Worm (Caenorhabditis elegans) whole organism, young adult: Measurements from ENCODE around the gene lelo-1.

Experiments
- B0336.3 ChIP-seq: fragments of 200-800 bp; sonication (Bioruptor generic); IDR thresholded peaks from 2 replicates; pipeline ENCODE4 v1.3.6; 2022; ENCODE audit warnings: missing genetic modification characterization, missing compliant biosample characterization
- D2030.7 ChIP-seq: fragments of 200-800 bp; sonication (Bioruptor generic); IDR thresholded peaks from 2 replicates; pipeline ENCODE4 v1.3.6; 2022; ENCODE audit warnings: missing genetic modification reagents, missing genetic modification characterization, missing compliant biosample characterization
- F10E7.11 ChIP-seq: sonication (generic microtip); optimal IDR thresholded peaks from 2 replicates; lab custom pipeline; 2017; ENCODE audit warnings: mild to moderate bottlenecking, missing genetic modification characterization, moderate library complexity, missing compliant biosample characterization
- F23B12.7 ChIP-seq: sonication (generic microtip); optimal IDR thresholded peaks from 2 replicates; lab custom pipeline; 2017; ENCODE audit warnings: missing genetic modification characterization, mild to moderate bottlenecking, missing compliant biosample characterization, antibody characterized with exemption, moderate library complexity; ENCODE audit not compliant: insufficient read depth
- F57C9.4 ChIP-seq: sonication (generic microtip); optimal IDR thresholded peaks from 2 replicates; lab custom pipeline; 2017; ENCODE audit warnings: mild to moderate bottlenecking, missing genetic modification characterization, missing compliant biosample characterization
- Y79H2A.3 ChIP-seq: fragments of 200-800 bp; sonication (Bioruptor generic); conservative IDR thresholded peaks from 2 replicates; pipeline ENCODE4 v1.3.6; 2022; ENCODE audit warnings: missing genetic modification reagents, missing genetic modification characterization, missing compliant biosample characterization
- Y95B8A.8 ChIP-seq: fragments of 200-800 bp; sonication (Bioruptor generic); IDR thresholded peaks from 2 replicates; pipeline ENCODE4 v1.3.6; 2022; ENCODE audit warnings: missing genetic modification reagents, missing genetic modification characterization, missing compliant biosample characterization
- ZK185.1 ChIP-seq: sonication (generic microtip); optimal IDR thresholded peaks from 2 replicates; lab custom pipeline; 2016; ENCODE audit warnings: mild to moderate bottlenecking, missing genetic modification characterization, missing compliant biosample characterization; ENCODE audit not compliant: poor library complexity, severe bottlenecking
- ama-1 ChIP-seq, 3 experiments: fragments of 150-350 bp in 1 of 3; sonication (generic microtip) in 2 of 3; optimal IDR thresholded peaks; 2 replicates each; lab custom pipeline; 2014 to 2018; ENCODE audit warnings: missing biosample characterization in 2 of 3, missing genetic modification characterization in 2 of 3, missing genetic modification reagents in 2 of 3
- athp-1 ChIP-seq: sonication (generic microtip); optimal IDR thresholded peaks from 2 replicates; lab custom pipeline; 2017; ENCODE audit warnings: mild to moderate bottlenecking, missing genetic modification characterization, missing compliant biosample characterization
- attf-6 ChIP-seq: fragments of 200-800 bp; sonication (Bioruptor generic); IDR thresholded peaks from 2 replicates; pipeline ENCODE4 v1.3.6; 2022; ENCODE audit warnings: missing genetic modification reagents, missing genetic modification characterization, missing compliant biosample characterization
- ceh-100 ChIP-seq: fragments of 200-800 bp; sonication (Bioruptor generic); IDR thresholded peaks from 2 replicates; pipeline ENCODE4 v1.3.6; 2022; ENCODE audit warnings: missing genetic modification reagents, missing genetic modification characterization, missing compliant biosample characterization
- ceh-40 ChIP-seq: fragments of 200-800 bp; sonication (Bioruptor generic); IDR thresholded peaks from 2 replicates; pipeline ENCODE4 v1.3.6; 2022; ENCODE audit warnings: missing genetic modification characterization, missing compliant biosample characterization
- ceh-58 ChIP-seq: fragments of 200-800 bp; sonication (Bioruptor generic); IDR thresholded peaks from 2 replicates; pipeline ENCODE4 v1.3.6; 2022; ENCODE audit warnings: missing genetic modification characterization, missing compliant biosample characterization
- ceh-79 ChIP-seq: sonication (generic microtip); optimal IDR thresholded peaks from 2 replicates; lab custom pipeline; 2017; ENCODE audit warnings: mild to moderate bottlenecking, missing genetic modification characterization, missing compliant biosample characterization
- dpff-1 ChIP-seq: sonication (generic microtip); optimal IDR thresholded peaks from 2 replicates; lab custom pipeline; 2017; ENCODE audit warnings: mild to moderate bottlenecking, missing genetic modification characterization, missing compliant biosample characterization
- egl-44 ChIP-seq: fragments of 200-800 bp; sonication (Bioruptor generic); IDR thresholded peaks from 2 replicates; pipeline ENCODE4 v1.3.6; 2022; ENCODE audit warnings: missing genetic modification reagents, missing genetic modification characterization, missing compliant biosample characterization
- egrh-3 ChIP-seq: fragments of 200-800 bp; sonication (Bioruptor generic); IDR thresholded peaks from 2 replicates; pipeline ENCODE4 v1.3.6; 2022; ENCODE audit warnings: missing genetic modification reagents, missing genetic modification characterization, missing compliant biosample characterization
- ekl-4 ChIP-seq: fragments of 200-800 bp; sonication (Bioruptor generic); IDR thresholded peaks from 2 replicates; pipeline ENCODE4 v1.3.6; 2022; ENCODE audit warnings: missing genetic modification reagents, missing genetic modification characterization, missing compliant biosample characterization
- fkh-3 ChIP-seq: sonication (generic microtip); optimal IDR thresholded peaks from 2 replicates; lab custom pipeline; 2016; ENCODE audit warnings: mild to moderate bottlenecking, missing genetic modification characterization, missing compliant biosample characterization
- him-1 ChIP-seq: sonication (generic microtip); optimal IDR thresholded peaks from 2 replicates; lab custom pipeline; 2016; ENCODE audit warnings: missing genotype, missing genetic modification reagents, missing genetic modification characterization, missing compliant biosample characterization
- hmg-1.2 ChIP-seq: fragments of 200-800 bp; sonication (Bioruptor generic); IDR thresholded peaks from 2 replicates; pipeline ENCODE4 v1.3.6; 2022; ENCODE audit warnings: missing genetic modification reagents, missing genetic modification characterization, missing compliant biosample characterization
- hrde-1 ChIP-seq: sonication (generic microtip); optimal IDR thresholded peaks from 2 replicates; lab custom pipeline; 2016; ENCODE audit warnings: missing genetic modification characterization, mild to moderate bottlenecking, missing compliant biosample characterization, moderate library complexity, missing genotype, missing genetic modification reagents, borderline replicate concordance
- lag-1 ChIP-seq: fragments of 200-800 bp; sonication (Bioruptor generic); IDR thresholded peaks from 2 replicates; pipeline ENCODE4 v1.3.6; 2022; ENCODE audit warnings: missing genetic modification reagents, missing genetic modification characterization, missing compliant biosample characterization
- let-607 ChIP-seq, 2 experiments: fragments of 200-800 bp in 1 of 2; sonication (Bioruptor generic) in 1 of 2; sonication (generic microtip) in 1 of 2; optimal IDR thresholded peaks; 2 replicates each; lab custom pipeline; 2016 to 2018; ENCODE audit warnings: mild to moderate bottlenecking in 2 of 2, missing compliant biosample characterization in 2 of 2, missing genetic modification characterization in 2 of 2, moderate library complexity in 2 of 2, missing genotype in 1 of 2
- lin-26 ChIP-seq: fragments of 200-800 bp; sonication (Bioruptor generic); IDR thresholded peaks from 2 replicates; pipeline ENCODE4 v1.3.6; 2022; ENCODE audit warnings: missing genetic modification reagents, missing genetic modification characterization, missing compliant biosample characterization
- lsl-1 ChIP-seq: fragments of 200-800 bp; sonication (Bioruptor generic); optimal IDR thresholded peaks from 2 replicates; lab custom pipeline; 2018; ENCODE audit warnings: mild to moderate bottlenecking, missing genetic modification characterization, moderate library complexity, missing compliant biosample characterization
- madf-3 ChIP-seq: fragments of 200-800 bp; sonication (Bioruptor generic); IDR thresholded peaks from 2 replicates; pipeline ENCODE4 v1.3.6; 2022; ENCODE audit warnings: missing genetic modification reagents, missing genetic modification characterization, missing compliant biosample characterization
- madf-6 ChIP-seq: fragments of 200-800 bp; sonication (Bioruptor generic); IDR thresholded peaks from 2 replicates; pipeline ENCODE4 v1.3.6; 2022; ENCODE audit warnings: missing genetic modification reagents, missing genetic modification characterization, missing compliant biosample characterization
- nfya-1 ChIP-seq: sonication (generic microtip); optimal IDR thresholded peaks from 2 replicates; lab custom pipeline; 2017; ENCODE audit warnings: antibody characterized with exemption, missing compliant biosample characterization, missing genetic modification characterization, borderline replicate concordance; ENCODE audit not compliant: insufficient read depth
- nfya-2 ChIP-seq: fragments of 200-800 bp; sonication (Bioruptor generic); IDR thresholded peaks from 2 replicates; pipeline ENCODE4 v1.3.6; 2022; ENCODE audit warnings: missing genetic modification reagents, missing genetic modification characterization, missing compliant biosample characterization
- nfyb-1 ChIP-seq: fragments of 200-800 bp; sonication (Bioruptor generic); IDR thresholded peaks from 2 replicates; pipeline ENCODE4 v1.3.6; 2022; ENCODE audit warnings: missing genetic modification reagents, missing genetic modification characterization, missing compliant biosample characterization
- nhr-80 ChIP-seq: sonication (generic microtip); optimal IDR thresholded peaks from 2 replicates; lab custom pipeline; 2016; ENCODE audit warnings: missing genetic modification characterization, missing compliant biosample characterization
- pbrm-1 ChIP-seq: fragments of 200-800 bp; sonication (Bioruptor generic); IDR thresholded peaks from 2 replicates; pipeline ENCODE4 v1.3.6; 2022; ENCODE audit warnings: missing genetic modification reagents, missing genetic modification characterization, missing compliant biosample characterization
- pha-4 ChIP-seq: fragments of 150-350 bp; sonication (generic microtip); optimal IDR thresholded peaks from 2 replicates; lab custom pipeline; 2014; ENCODE audit warnings: missing biosample characterization, missing genetic modification reagents, missing genetic modification characterization
- snpc-1.3 ChIP-seq: sonication (generic microtip); optimal IDR thresholded peaks from 2 replicates; lab custom pipeline; 2017; ENCODE audit warnings: missing genetic modification characterization, mild to moderate bottlenecking, missing compliant biosample characterization, antibody characterized with exemption, moderate library complexity, missing genotype, missing genetic modification reagents; ENCODE audit not compliant: insufficient read depth
- tbp1 ChIP-seq: fragments of 200-800 bp; sonication (Bioruptor generic); optimal IDR thresholded peaks from 2 replicates; lab custom pipeline; 2018; ENCODE audit warnings: mild to moderate bottlenecking, missing genetic modification characterization, missing compliant biosample characterization
- tbx-9 ChIP-seq: sonication (generic microtip); optimal IDR thresholded peaks from 2 replicates; lab custom pipeline; 2016; ENCODE audit warnings: borderline replicate concordance, missing genetic modification characterization, inconsistent platforms, missing compliant biosample characterization
- tlf-1 ChIP-seq: fragments of 200-800 bp; sonication (Bioruptor generic); optimal IDR thresholded peaks from 2 replicates; lab custom pipeline; 2018; ENCODE audit warnings: mild to moderate bottlenecking, missing genetic modification characterization, missing compliant biosample characterization
- unc-130 ChIP-seq: sonication (generic microtip); optimal IDR thresholded peaks from 2 replicates; lab custom pipeline; 2016; ENCODE audit warnings: missing genetic modification reagents, missing genetic modification characterization, missing compliant biosample characterization
- xnd-1 ChIP-seq: sonication (generic microtip); optimal IDR thresholded peaks from 2 replicates; lab custom pipeline; 2016; ENCODE audit warnings: missing genotype, missing genetic modification reagents, missing genetic modification characterization, missing compliant biosample characterization
- ztf-18 ChIP-seq: sonication (generic microtip); optimal IDR thresholded peaks from 2 replicates; lab custom pipeline; 2016; ENCODE audit warnings: missing genotype, mild to moderate bottlenecking, missing genetic modification characterization, missing compliant biosample characterization
- ztf-22 ChIP-seq: fragments of 200-800 bp; sonication (Bioruptor generic); optimal IDR thresholded peaks from 2 replicates; lab custom pipeline; 2018; ENCODE audit warnings: mild to moderate bottlenecking, missing genetic modification characterization, moderate library complexity, missing compliant biosample characterization
- ztf-3 ChIP-seq: fragments of 200-800 bp; sonication (Bioruptor generic); optimal IDR thresholded peaks from 2 replicates; lab custom pipeline; 2018; ENCODE audit warnings: mild to moderate bottlenecking, missing genetic modification characterization, missing compliant biosample characterization
- ztf-6 ChIP-seq: fragments of 200-800 bp; sonication (Bioruptor generic); IDR thresholded peaks from 2 replicates; pipeline ENCODE4 v1.3.6; 2022; ENCODE audit warnings: missing genetic modification reagents, missing genetic modification characterization, missing compliant biosample characterization

Gene lelo-1

DNA sequence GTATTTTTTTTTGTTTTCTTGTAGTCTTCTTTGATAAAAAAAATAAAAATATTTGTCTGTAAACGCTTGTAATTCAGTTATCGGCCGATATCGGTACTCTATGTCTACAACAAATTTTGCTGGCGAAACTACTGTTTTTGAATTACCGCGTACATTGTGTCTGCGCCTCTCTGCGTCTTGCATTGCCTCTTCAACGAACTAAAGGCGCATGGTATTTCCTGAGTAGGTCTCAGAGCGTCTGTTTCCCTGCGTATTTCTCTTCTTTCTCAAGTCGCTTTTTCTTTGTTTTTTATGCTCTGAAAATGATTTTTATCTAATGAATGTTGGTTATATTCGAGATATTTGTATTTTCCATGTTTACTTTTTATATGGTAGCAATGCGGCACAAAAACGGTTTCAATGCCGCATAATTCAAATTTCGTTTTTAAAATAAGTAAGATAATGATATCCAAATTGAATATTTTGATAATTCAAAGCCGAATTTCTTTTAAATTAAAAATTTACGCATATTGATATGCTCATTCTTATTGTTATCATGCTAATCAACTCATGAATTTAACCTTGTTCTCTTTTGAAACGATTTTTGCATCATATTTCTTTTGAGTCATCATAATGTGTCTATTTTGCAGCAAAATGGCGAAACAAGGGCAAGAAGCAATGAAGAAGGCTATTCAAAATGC is 4.8 kb downstream of the lelo-1 start, which contains the start of gene phb-2 (continued):
- TF ChIP-seq F23B12.7 (tag; lab: Kevin White, UChicago): peak; percentile 95
- no peak for TF ChIP-seq athp-1
- TF ChIP-seq lin-26 (GFP tag; lab: Robert Waterston, UW): peak; percentile 26; the same call in 1 of the 2 replicates
- peak; percentile 51 for TF ChIP-seq pha-4
- peak; percentile 64 for TF ChIP-seq snpc-1.3 (tag; lab: Kevin White, UChicago)
- no peak for TF ChIP-seq madf-3 (GFP tag; lab: Robert Waterston, UW)
- TF ChIP-seq him-1 (tag; lab: Kevin White, UChicago): no peak
- no peak for TF ChIP-seq nfya-2 (GFP tag; lab: Robert Waterston, UW)
- TF ChIP-seq xnd-1 (tag; lab: Kevin White, UChicago): no peak
- TF ChIP-seq egl-44 (GFP tag; lab: Robert Waterston, UW): no peak
- peak; percentile 50 for TF ChIP-seq lsl-1 (GFP tag; lab: Kevin White, UChicago)
- peak; percentile 13 for TF ChIP-seq nhr-80 (tag; lab: Kevin White, UChicago)
- TF ChIP-seq ztf-18: peak; percentile 27
- no peak for TF ChIP-seq nfya-1 (tag; lab: Kevin White, UChicago)
- TF ChIP-seq ztf-3 (GFP tag; lab: Kevin White, UChicago): no peak
- TF ChIP-seq let-607 (tag; optimal IDR thresholded peaks at IDR 0.05; lab: Kevin White, UChicago): no peak
- TF ChIP-seq tbx-9 (tag; lab: Kevin White, UChicago): no peak
- no peak for TF ChIP-seq ztf-22
- TF ChIP-seq F10E7.11 (tag; lab: Kevin White, UChicago): no peak
- TF ChIP-seq dpff-1 (tag; lab: Kevin White, UChicago): no peak
- TF ChIP-seq egrh-3 (GFP tag; lab: Robert Waterston, UW): no peak
- no peak for TF ChIP-seq ceh-40
- TF ChIP-seq lag-1 (GFP tag; lab: Robert Waterston, UW): no peak
- no peak for TF ChIP-seq hrde-1 (tag; lab: Kevin White, UChicago)
- TF ChIP-seq tbp1: peak; percentile 49
- TF ChIP-seq, all 124 proteins: peak for 40

ce11 chrII:6252707-6253106 is 6.6 kb downstream of the lelo-1 start:
- TF ChIP-seq tlf-1 (GFP tag; lab: Kevin White, UChicago) (peak; percentile 4), xnd-1 (tag; lab: Kevin White, UChicago) (peak; percentile 39), madf-6 (GFP tag; lab: Robert Waterston, UW) (peak; percentile 67), nfyb-1 (0 out of 2 replicates have a peak, but pooled peaks have one; percentile 24), ceh-79 (peak; percentile 44), ZK185.1 (no peak), hmg-1.2 (GFP tag; lab: Robert Waterston, UW) (0 out of 2 replicates have a peak, but pooled peaks have one; percentile 22), ceh-100 (no peak), Y95B8A.8 (GFP tag; lab: Robert Waterston, UW) (0 out of 2 replicates have a peak, but pooled peaks have one; percentile 51), snpc-1.3 (tag; lab: Kevin White, UChicago) (peak; percentile 44), D2030.7 (GFP tag; lab: Robert Waterston, UW) (peak; percentile 17; the same call in 1 of the 2 replicates), him-1 (tag; lab: Kevin White, UChicago) (peak; percentile 18), ekl-4 (GFP tag; lab: Robert Waterston, UW) (peak; percentile 73), Y79H2A.3 (GFP tag; lab: Robert Waterston, UW) (peak; percentile 60; the same call in 1 of the 2 replicates), ama-1 (optimal IDR thresholded peaks at IDR 0.05; lab: Kevin White, UChicago) (no peak), ama-1 (GFP tag; optimal IDR thresholded peaks at IDR 0.05; lab: Kevin White, UChicago) (peak in 1 of 2 experiments; percentile 74), ztf-6 (GFP tag; lab: Robert Waterston, UW) (no peak), fkh-3 (tag; lab: Kevin White, UChicago) (no peak), B0336.3 (GFP tag; lab: Robert Waterston, UW) (peak; percentile 55; the same call in 1 of the 2 replicates), attf-6 (GFP tag; lab: Robert Waterston, UW) (peak; percentile 68; the same call in 1 of the 2 replicates), unc-130 (no peak), pbrm-1 (GFP tag; lab: Robert Waterston, UW) (0 out of 2 replicates have a peak, but pooled peaks have one; percentile 29), ceh-58 (GFP tag; lab: Robert Waterston, UW) (no peak), F57C9.4 (tag; lab: Kevin White, UChicago) (no peak)
